Worm (Caenorhabditis elegans) whole organism, L4 larva: ENCODE data around the gene lin-29.

Source experiments
- F10B5.3 ChIP-seq: sonication (generic microtip); optimal IDR thresholded peaks from 2 replicates; lab custom pipeline; 2016; ENCODE audit warnings: mild to moderate bottlenecking, missing genetic modification characterization, missing compliant biosample characterization
- F44E2.7 ChIP-seq: fragments of 200-800 bp; sonication (Bioruptor generic); IDR thresholded peaks from 2 replicates; pipeline ENCODE4 v2.1.2; 2022; ENCODE audit warnings: missing genetic modification characterization, missing compliant biosample characterization
- F49E8.2 ChIP-seq: sonication (generic microtip); optimal IDR thresholded peaks from 2 replicates; lab custom pipeline; 2016; ENCODE audit warnings: missing compliant biosample characterization, mild to moderate bottlenecking, missing genetic modification characterization, borderline replicate concordance
- T26A8.4 ChIP-seq: fragments of 200-800 bp; sonication (Bioruptor generic); IDR thresholded peaks from 2 replicates; pipeline ENCODE4 v1.3.6; 2022; ENCODE audit warnings: missing genetic modification characterization, missing compliant biosample characterization
- Y105C5A.15 ChIP-seq: fragments of 200-800 bp; sonication (Bioruptor generic); IDR thresholded peaks from 2 replicates; pipeline ENCODE4 v1.3.6; 2022; ENCODE audit warnings: missing genetic modification characterization, missing compliant biosample characterization
- aha-1 ChIP-seq: fragments of 150-350 bp; peaks from one replicate; lab custom pipeline; 2014; ENCODE audit warnings: missing biosample characterization, missing genetic modification characterization
- arid-1 ChIP-seq: fragments of 200-800 bp; sonication (Bioruptor generic); conservative IDR thresholded peaks from 2 replicates; pipeline ENCODE4 v1.3.6; 2022; ENCODE audit warnings: missing genetic modification reagents, missing genetic modification characterization, missing compliant biosample characterization
- attf-4 ChIP-seq: sonication (generic microtip); optimal IDR thresholded peaks from 3 replicates; lab custom pipeline; 2017; ENCODE audit warnings: missing biosample characterization, missing genetic modification characterization
- ceh-20 ChIP-seq: fragments of 200-800 bp; sonication (Bioruptor generic); IDR thresholded peaks from 2 replicates; pipeline ENCODE4 v1.3.6; 2022; ENCODE audit warnings: missing genetic modification reagents, missing genetic modification characterization, missing compliant biosample characterization
- ceh-32 ChIP-seq: sonication (generic microtip); optimal IDR thresholded peaks from 2 replicates; lab custom pipeline; 2016; ENCODE audit warnings: mild to moderate bottlenecking, missing genetic modification characterization, missing compliant biosample characterization; ENCODE audit not compliant: poor library complexity
- ceh-44 ChIP-seq: fragments of 200-800 bp; sonication (Bioruptor generic); IDR thresholded peaks from 2 replicates; pipeline ENCODE4 v1.3.6; 2022; ENCODE audit warnings: missing genetic modification reagents, missing genetic modification characterization, missing compliant biosample characterization
- ceh-82 ChIP-seq: sonication (generic microtip); optimal IDR thresholded peaks from 2 replicates; lab custom pipeline; 2017; ENCODE audit warnings: missing biosample characterization, missing genetic modification characterization
- daf-16 ChIP-seq, 3 experiments: sonication (generic microtip); optimal IDR thresholded peaks; 2 replicates each; lab custom pipeline; 2016 to 2017; ENCODE audit warnings: missing genetic modification characterization in 3 of 3, missing genetic modification reagents in 3 of 3, mild to moderate bottlenecking in 2 of 3, missing compliant biosample characterization in 2 of 3, missing biosample characterization in 1 of 3, moderate library complexity in 1 of 3
- dmd-8 ChIP-seq: fragments of 200-800 bp; sonication (Bioruptor generic); IDR thresholded peaks from 2 replicates; pipeline ENCODE4 v1.3.6; 2022; ENCODE audit warnings: missing genetic modification characterization, missing compliant biosample characterization
- dmd-9 ChIP-seq: fragments of 200-800 bp; sonication (Bioruptor generic); IDR thresholded peaks from 2 replicates; pipeline ENCODE4 v1.3.6; 2022; ENCODE audit warnings: missing genetic modification reagents, missing genetic modification characterization, missing compliant biosample characterization
- duxl-1 ChIP-seq: sonication (generic microtip); optimal IDR thresholded peaks from 2 replicates; lab custom pipeline; 2016; ENCODE audit warnings: mild to moderate bottlenecking, missing genetic modification characterization, moderate library complexity, missing compliant biosample characterization; ENCODE audit not compliant: poor library complexity
- egl-43 ChIP-seq: fragments of 200-800 bp; sonication (Bioruptor generic); IDR thresholded peaks from 2 replicates; pipeline ENCODE4 v1.3.6; 2022; ENCODE audit warnings: missing genetic modification reagents, missing genetic modification characterization, missing compliant biosample characterization
- fos-1 ChIP-seq: fragments of 150-350 bp; optimal IDR thresholded peaks from 2 replicates; lab custom pipeline; 2014; ENCODE audit warnings: missing biosample characterization, missing genetic modification characterization
- hlh-11 ChIP-seq: fragments of 200-800 bp; sonication (Bioruptor generic); optimal IDR thresholded peaks from 2 replicates; lab custom pipeline; 2018; ENCODE audit warnings: mild to moderate bottlenecking, missing genetic modification characterization, missing compliant biosample characterization
- hlh-30 ChIP-seq: sonication (generic microtip); optimal IDR thresholded peaks from 2 replicates; lab custom pipeline; 2017; ENCODE audit warnings: antibody characterized with exemption, mild to moderate bottlenecking, missing genetic modification characterization, missing compliant biosample characterization; ENCODE audit not compliant: insufficient read depth
- hmg-1.1 ChIP-seq: fragments of 200-800 bp; sonication (Bioruptor generic); IDR thresholded peaks from 2 replicates; pipeline ENCODE4 v1.3.6; 2022; ENCODE audit warnings: missing genetic modification reagents, missing genetic modification characterization, missing compliant biosample characterization
- jun-1 ChIP-seq: fragments of 150-350 bp; optimal IDR thresholded peaks from 2 replicates; lab custom pipeline; 2014; ENCODE audit warnings: missing biosample characterization, missing genetic modification reagents, missing genetic modification characterization
- lim-7 ChIP-seq: fragments of 200-800 bp; sonication (Bioruptor generic); IDR thresholded peaks from 2 replicates; pipeline ENCODE4 v1.3.6; 2022; ENCODE audit warnings: missing genetic modification characterization, missing compliant biosample characterization
- lin-1 ChIP-seq: fragments of 200-800 bp; sonication (Bioruptor generic); IDR thresholded peaks from 2 replicates; pipeline ENCODE4 v1.3.6; 2022; ENCODE audit warnings: missing genetic modification reagents, missing genetic modification characterization, missing compliant biosample characterization
- lin-13 ChIP-seq: fragments of 150-350 bp; optimal IDR thresholded peaks from 2 replicates; lab custom pipeline; 2014; ENCODE audit warnings: missing biosample characterization, missing genetic modification reagents, missing genetic modification characterization
- lin-15B ChIP-seq: fragments of 150-350 bp; sonication (generic microtip); optimal IDR thresholded peaks from 3 replicates; lab custom pipeline; 2014; ENCODE audit warnings: missing biosample characterization, missing genetic modification characterization
- lin-39 ChIP-seq: fragments of 150-350 bp; optimal IDR thresholded peaks from 2 replicates; lab custom pipeline; 2014; ENCODE audit warnings: missing biosample characterization, missing genetic modification reagents, missing genetic modification characterization
- madf-5 ChIP-seq, 2 experiments: fragments of 200-800 bp; sonication (Bioruptor generic); IDR thresholded peaks; 2 replicates each; pipeline ENCODE4 v1.3.6; 2022; ENCODE audit warnings: missing compliant biosample characterization in 2 of 2, missing genetic modification characterization in 2 of 2
- mdl-1 ChIP-seq, 2 experiments: fragments of 150-350 bp in 1 of 2; sonication (generic microtip) in 1 of 2; optimal IDR thresholded peaks; 2 replicates each; lab custom pipeline; 2014 to 2017; ENCODE audit warnings: missing biosample characterization in 2 of 2, missing genetic modification characterization in 2 of 2
- mep-1 ChIP-seq: fragments of 150-350 bp; sonication (generic microtip); optimal IDR thresholded peaks from 3 replicates; lab custom pipeline; 2014; ENCODE audit warnings: missing biosample characterization, missing genetic modification characterization
- mxl-2 ChIP-seq: fragments of 200-800 bp; sonication (Bioruptor generic); conservative IDR thresholded peaks from 2 replicates; pipeline ENCODE4 v1.3.6; 2022; ENCODE audit warnings: missing genetic modification reagents, missing genetic modification characterization, missing compliant biosample characterization
- mxl-3 ChIP-seq: fragments of 200-800 bp; sonication (Bioruptor generic); optimal IDR thresholded peaks from 2 replicates; lab custom pipeline; 2018; ENCODE audit warnings: mild to moderate bottlenecking, missing genetic modification characterization, missing compliant biosample characterization
- nhr-237 ChIP-seq: sonication (generic microtip); optimal IDR thresholded peaks from 2 replicates; lab custom pipeline; 2017; ENCODE audit warnings: missing biosample characterization, missing genetic modification characterization
- nhr-28 ChIP-seq: fragments of 150-350 bp; optimal IDR thresholded peaks from 2 replicates; lab custom pipeline; 2014; ENCODE audit warnings: missing biosample characterization, missing genetic modification characterization
- nhr-48 ChIP-seq: sonication (generic microtip); optimal IDR thresholded peaks from 2 replicates; lab custom pipeline; 2016; ENCODE audit warnings: mild to moderate bottlenecking, missing genetic modification characterization, missing compliant biosample characterization
- set-16 ChIP-seq: fragments of 200-800 bp; sonication (Bioruptor generic); IDR thresholded peaks from 2 replicates; pipeline ENCODE4 v1.3.6; 2022; ENCODE audit warnings: missing genetic modification reagents, missing genetic modification characterization, missing compliant biosample characterization
- snpc-1.2 ChIP-seq: fragments of 200-800 bp; sonication (Bioruptor generic); IDR thresholded peaks from 2 replicates; pipeline ENCODE4 v1.3.6; 2022; ENCODE audit warnings: missing genetic modification reagents, missing genetic modification characterization, missing compliant biosample characterization
- snpc-4 ChIP-seq: fragments of 150-350 bp; optimal IDR thresholded peaks from 2 replicates; lab custom pipeline; 2014; ENCODE audit warnings: missing biosample characterization, missing genetic modification characterization
- spr-3 ChIP-seq: fragments of 200-800 bp; sonication (Bioruptor generic); optimal IDR thresholded peaks from 2 replicates; lab custom pipeline; 2018; ENCODE audit warnings: mild to moderate bottlenecking, missing genetic modification characterization, missing compliant biosample characterization
- unc-62 ChIP-seq, 3 experiments: fragments of 150-350 bp in 1 of 3; sonication (generic microtip); optimal IDR thresholded peaks in 2 of 3; peaks in 1 of 3; 1 replicate in 1 of 3; 2 replicates in 2 of 3; lab custom pipeline; 2014 to 2017; ENCODE audit warnings: missing biosample characterization in 3 of 3, missing genetic modification characterization in 3 of 3, missing genetic modification reagents in 3 of 3, missing genotype in 1 of 3
- zip-11 ChIP-seq: fragments of 200-800 bp; sonication (Bioruptor generic); IDR thresholded peaks from 2 replicates; pipeline ENCODE4 v1.3.6; 2022; ENCODE audit warnings: missing genetic modification characterization, missing compliant biosample characterization
- zip-2 ChIP-seq: fragments of 150-350 bp; optimal IDR thresholded peaks from 2 replicates; lab custom pipeline; 2014; ENCODE audit warnings: missing biosample characterization, missing genetic modification characterization
- ztf-7 ChIP-seq: fragments of 150-350 bp; optimal IDR thresholded peaks from 2 replicates; lab custom pipeline; 2014; ENCODE audit warnings: missing biosample characterization, missing genetic modification characterization

Gene lin-29

DNA sequence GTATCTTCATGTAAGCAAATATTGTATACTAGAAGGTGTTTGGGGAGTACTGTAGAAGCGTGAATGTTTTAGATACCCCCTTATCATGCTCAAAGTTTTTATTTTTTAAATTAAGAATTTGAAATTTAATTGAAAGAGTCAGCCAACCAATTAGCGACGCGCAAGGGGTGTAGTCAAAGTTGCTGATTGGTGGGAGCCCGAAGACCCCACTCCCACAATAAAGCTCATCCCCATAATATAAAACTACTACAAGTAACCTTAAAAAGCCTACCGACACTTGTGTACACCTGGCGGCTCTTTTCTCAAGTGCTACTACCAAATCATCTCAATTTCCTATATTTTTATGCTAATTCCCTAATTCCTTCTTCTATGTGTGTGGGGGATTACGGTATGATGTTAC, 35.4 kb downstream of the lin-29 start:
- peak; percentile 89 for TF ChIP-seq aha-1 (tag; lab: Kevin White, UChicago)
- no peak for TF ChIP-seq nhr-48 (tag; lab: Kevin White, UChicago)

DNA sequence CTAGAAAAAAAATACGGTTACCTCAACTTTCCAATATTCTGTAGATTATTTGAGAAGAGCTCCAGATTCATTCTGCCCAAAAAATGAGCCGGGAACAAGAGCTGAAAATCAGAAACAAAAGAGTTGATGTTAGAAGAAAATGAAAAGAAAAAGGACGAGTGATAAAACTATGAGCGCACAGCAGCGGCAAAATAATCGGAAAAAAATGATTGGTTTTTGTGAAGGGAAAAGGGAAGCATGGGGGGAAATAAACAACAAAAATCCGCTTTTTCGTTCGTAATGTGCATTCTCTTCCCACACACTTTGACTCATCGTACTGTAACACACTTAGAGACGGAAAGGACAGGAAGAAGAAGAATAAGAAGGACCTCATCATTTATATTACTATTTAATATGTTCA, 41.8 kb downstream of the lin-29 start, which contains the start of gene ZK930.2:
Gene ZK930.2, minus strand, starts transcription at position 101 of the 400 bp plus-strand sequence.
- no peak for TF ChIP-seq aha-1 (tag; lab: Kevin White, UChicago)
- TF ChIP-seq jun-1 (tag; lab: Kevin White, UChicago), result no peak
- TF ChIP-seq duxl-1 (tag; lab: Kevin White, UChicago), result no peak
- no peak for TF ChIP-seq ztf-7 (tag; lab: Kevin White, UChicago)
- no peak for TF ChIP-seq snpc-4
- no peak for TF ChIP-seq zip-11 (GFP tag; lab: Robert Waterston, UW)
- no peak for TF ChIP-seq arid-1 (GFP tag; lab: Robert Waterston, UW)
- TF ChIP-seq ceh-82 (tag; lab: Kevin White, UChicago), result no peak
- TF ChIP-seq, all 104 proteins: peak for 0

DNA sequence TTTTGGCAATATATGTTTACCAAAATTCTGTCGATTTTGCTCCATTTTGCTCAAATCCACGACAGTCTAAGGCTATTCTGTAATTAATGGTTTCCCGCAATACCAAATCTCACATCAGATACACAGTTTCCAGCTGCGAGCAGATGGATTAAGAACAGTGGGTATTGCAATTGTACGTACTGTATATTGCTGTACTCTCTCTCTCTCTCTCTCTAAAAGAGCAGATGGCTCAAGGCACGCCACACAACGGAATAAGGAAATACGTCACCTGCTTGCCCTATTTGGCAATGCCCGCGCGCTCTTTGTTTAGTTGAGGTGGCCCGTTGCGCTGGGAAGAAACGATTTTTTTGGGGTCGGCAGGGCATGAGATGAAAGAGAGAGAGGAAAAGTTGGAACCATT, 44.5 kb downstream of the lin-29 start:
- TF ChIP-seq Y105C5A.15 (GFP tag; lab: Robert Waterston, UW) (no peak), attf-4 (tag; lab: Kevin White, UChicago) (no peak), nhr-237 (tag; lab: Kevin White, UChicago) (no peak)

DNA sequence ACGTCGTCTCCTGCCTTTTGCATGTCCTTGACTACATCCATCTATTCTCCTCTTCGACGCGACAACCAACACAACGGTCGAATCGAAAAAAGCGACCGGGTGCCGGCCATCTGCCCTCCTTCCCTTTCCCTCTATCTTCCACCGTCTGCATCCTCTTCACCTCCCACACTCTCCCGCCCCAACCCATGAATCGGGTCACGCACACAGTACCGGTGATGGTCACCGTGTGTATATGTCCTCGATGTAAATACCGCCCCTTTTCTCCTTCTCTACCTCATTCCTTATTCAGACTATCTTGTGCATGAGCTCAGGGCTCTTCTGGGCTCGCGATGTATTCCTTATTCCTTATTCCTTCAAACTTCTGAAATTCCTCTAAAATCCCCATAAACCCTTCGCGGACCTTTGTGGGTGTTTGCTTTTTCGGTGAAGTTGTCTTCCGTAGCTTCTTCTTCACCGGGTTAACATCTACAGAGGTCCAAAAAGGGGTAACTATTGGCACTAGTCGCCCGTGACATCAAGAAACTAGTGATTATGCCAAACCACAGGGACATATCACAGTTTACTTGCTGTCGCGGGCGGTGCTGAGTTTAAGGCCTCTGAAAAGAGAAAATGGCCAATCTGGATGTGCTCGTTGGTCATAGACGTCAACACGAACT, 45.6 kb downstream of the lin-29 start:
- TF ChIP-seq F44E2.7 (GFP tag; lab: Robert Waterston, UW) (no peak), mep-1 (tag; lab: Kevin White, UChicago) (peak; percentile 52), nhr-28 (tag; lab: Kevin White, UChicago) (peak; percentile 39), set-16 (GFP tag; lab: Robert Waterston, UW) (0 out of 2 replicates have a peak, but pooled peaks have one; percentile 37), F10B5.3 (tag; lab: Kevin White, UChicago) (peak; percentile 28), lin-1 (GFP tag; lab: Robert Waterston, UW) (no peak), hlh-11 (tag; lab: Kevin White, UChicago) (peak; percentile 3), lin-39 (tag; lab: Kevin White, UChicago) (no peak), hlh-30 (tag; lab: Kevin White, UChicago) (peak; percentile 72), spr-3 (no peak), mxl-3 (GFP tag; lab: Kevin White, UChicago) (peak; percentile 71), dmd-8 (GFP tag; lab: Robert Waterston, UW) (no peak), unc-62 (GFP tag; optimal IDR thresholded peaks at IDR 0.05 in 1 of 2; lab: Kevin White, UChicago) (no peak), unc-62 (tag; optimal IDR thresholded peaks at IDR 0.05; lab: Kevin White, UChicago) (no peak), fos-1 (tag; lab: Kevin White, UChicago) (no peak), daf-16 (GFP tag; optimal IDR thresholded peaks at IDR 0.05; lab: Kevin White, UChicago) (no peak), daf-16 (tag; optimal IDR thresholded peaks at IDR 0.05; lab: Kevin White, UChicago) (no peak)

DNA sequence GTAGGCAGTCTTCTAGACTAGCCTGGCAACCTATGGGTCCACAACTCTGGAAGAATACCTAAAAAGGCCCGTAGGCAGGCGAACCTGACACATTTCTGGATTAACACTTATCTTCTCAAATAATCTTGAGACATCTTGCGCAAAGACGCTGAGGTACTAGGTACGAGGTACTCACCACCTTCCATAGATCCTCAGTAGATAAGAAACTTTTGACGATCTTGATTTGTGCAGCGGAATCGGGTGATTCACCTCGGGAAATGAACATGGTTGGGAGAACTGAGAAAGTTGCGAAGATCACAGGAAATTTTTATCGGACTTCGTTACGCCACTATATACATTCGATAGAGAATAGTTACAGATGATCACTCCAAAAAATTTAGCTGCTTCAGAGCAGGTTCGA, 47.0 kb downstream of the lin-29 start:
- TF ChIP-seq mdl-1 (tag; optimal IDR thresholded peaks at IDR 0.05; lab: Kevin White, UChicago) (no peak), mxl-2 (no peak), zip-2 (tag; lab: Kevin White, UChicago) (no peak), dmd-9 (no peak), snpc-1.2 (no peak), fos-1 (tag; lab: Kevin White, UChicago) (no peak), T26A8.4 (GFP tag; lab: Robert Waterston, UW) (no peak), egl-43 (GFP tag; lab: Robert Waterston, UW) (no peak), ceh-44 (GFP tag; lab: Robert Waterston, UW) (no peak), ceh-32 (tag; lab: Kevin White, UChicago) (no peak), lin-13 (GFP tag; lab: Kevin White, UChicago) (no peak), lin-15B (tag; lab: Kevin White, UChicago) (no peak), madf-5 (GFP tag; IDR thresholded peaks at IDR 0.05; lab: Robert Waterston, UW) (no peak), F49E8.2 (tag; lab: Kevin White, UChicago) (no peak), hmg-1.1 (GFP tag; lab: Robert Waterston, UW) (no peak), lim-7 (GFP tag; lab: Robert Waterston, UW) (no peak), unc-62 (GFP tag; optimal IDR thresholded peaks at IDR 0.05 in 1 of 2; lab: Kevin White, UChicago) (no peak), unc-62 (tag; optimal IDR thresholded peaks at IDR 0.05; lab: Kevin White, UChicago) (no peak), ceh-20 (no peak)
